Worm (Caenorhabditis elegans) whole organism, midembryonic: ENCODE results near the gene dct-14.

Experiments used
- cog-1 ChIP-seq: sonication (generic microtip); optimal IDR thresholded peaks from 2 replicates; lab custom pipeline; 2016; ENCODE audit warnings: missing genetic modification characterization, missing compliant biosample characterization
- flt-1 ChIP-seq: fragments of 200-800 bp; sonication (Bioruptor generic); IDR thresholded peaks from 2 replicates; pipeline ENCODE4 v1.3.6; 2022; ENCODE audit warnings: missing genetic modification characterization, missing compliant biosample characterization
- klf-2 ChIP-seq: fragments of 200-800 bp; sonication (Bioruptor generic); conservative IDR thresholded peaks from 2 replicates; pipeline ENCODE4 v1.3.6; 2022; ENCODE audit warnings: missing genetic modification reagents, missing genetic modification characterization, missing compliant biosample characterization
- tab-1 ChIP-seq: fragments of 200-800 bp; sonication (Bioruptor generic); IDR thresholded peaks from 2 replicates; pipeline ENCODE4 v1.3.6; 2022; ENCODE audit warnings: missing genetic modification characterization, missing compliant biosample characterization
- ztf-23 ChIP-seq: fragments of 200-800 bp; sonication (Bioruptor generic); IDR thresholded peaks from 2 replicates; pipeline ENCODE4 v1.3.6; 2022; ENCODE audit warnings: missing genetic modification reagents, missing genetic modification characterization, missing compliant biosample characterization

DNA sequence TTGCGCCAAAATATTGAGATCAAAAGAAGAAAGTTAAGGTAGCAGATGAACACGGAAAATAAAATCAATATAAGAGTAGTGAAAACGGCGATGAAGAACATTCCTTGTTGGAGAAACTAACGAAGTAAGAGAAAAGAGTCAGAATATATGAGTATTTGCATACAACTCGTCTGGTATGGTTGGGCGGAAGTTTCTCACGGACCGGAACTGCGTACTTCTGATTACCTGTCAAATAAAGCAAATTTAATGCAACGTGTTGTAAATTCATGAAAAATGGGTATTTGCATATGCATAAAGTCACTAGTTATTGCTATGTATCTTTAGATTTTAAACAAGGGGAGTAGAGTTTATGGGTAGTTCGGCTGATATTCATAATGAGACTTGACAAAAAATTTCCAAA is 11.2 kb downstream of the dct-14 start, which contains the start of gene srbc-78:
- TF ChIP-seq ztf-23 (GFP tag; lab: Robert Waterston, UW) (no peak), cog-1 (tag; lab: Kevin White, UChicago) (no peak), flt-1 (GFP tag; lab: Robert Waterston, UW) (no peak), tab-1 (GFP tag; lab: Robert Waterston, UW) (no peak), klf-2 (GFP tag; lab: Robert Waterston, UW) (no peak)
